Worm (Caenorhabditis elegans): ENCODE results near the gene ugt-18.
"Not testable (repeated sequence)": the region's sequence is repeated elsewhere in the genome, so short reads cannot be mapped to it uniquely, and the experiment has no call there.

ce11 chrV:12865615-12866014, 45.6 kb downstream of the ugt-18 start, which contains the start of gene T07F10.5:
- TF ChIP-seq unc-39, zfp-2 (tag; optimal IDR thresholded peaks at IDR 0.05): not testable (repeated sequence)

All from whole organism, L4 larva.